Fruit fly (Drosophila melanogaster): ENCODE measurements around the gene nkd.

Gene nkd

dm6 chr3L:18992820-18993219 lies 52.4 kb downstream of the nkd start:
- TF ChIP-seq Myc (optimal IDR thresholded peaks at IDR 0.05) (no peak), ttk (optimal IDR thresholded peaks at IDR 0.05) (no peak), psq (optimal IDR thresholded peaks at IDR 0.05) (no peak), Sin3A (optimal IDR thresholded peaks at IDR 0.05) (no peak), insv (optimal IDR thresholded peaks at IDR 0.05) (no peak), h (optimal IDR thresholded peaks at IDR 0.05) (no peak)

dm6 chr3L:18989611-18990010 lies 55.6 kb downstream of the nkd start, which contains the start of gene CG34256:
Gene CG34256, minus strand, starts transcription at chr3L:18989815.
- TF ChIP-seq psq (optimal IDR thresholded peaks at IDR 0.05) (no peak), h (optimal IDR thresholded peaks at IDR 0.05) (no peak), Myc (optimal IDR thresholded peaks at IDR 0.05) (no peak), Sin3A (optimal IDR thresholded peaks at IDR 0.05) (no peak), ttk (optimal IDR thresholded peaks at IDR 0.05) (no peak), insv (optimal IDR thresholded peaks at IDR 0.05) (no peak)

- TF ChIP-seq h (optimal IDR thresholded peaks at IDR 0.05), result no peak
- no peak for TF ChIP-seq psq (optimal IDR thresholded peaks at IDR 0.05)
- no peak for TF ChIP-seq Sin3A (optimal IDR thresholded peaks at IDR 0.05)
- no peak for TF ChIP-seq ttk (optimal IDR thresholded peaks at IDR 0.05)
- no peak for TF ChIP-seq Myc (optimal IDR thresholded peaks at IDR 0.05)
- TF ChIP-seq insv (optimal IDR thresholded peaks at IDR 0.05), result no peak
These were observed 57.0 kb downstream of the nkd start, which contains the start of gene CG11619 for dm6 chr3L:18988055-18988819. Gene CG11619, minus strand, starts transcription at chr3L:18988323.

- TF ChIP-seq insv (optimal IDR thresholded peaks at IDR 0.05) (no peak), h (optimal IDR thresholded peaks at IDR 0.05) (no peak), Sin3A (optimal IDR thresholded peaks at IDR 0.05) (no peak), Myc (optimal IDR thresholded peaks at IDR 0.05) (no peak), psq (optimal IDR thresholded peaks at IDR 0.05) (no peak), ttk (optimal IDR thresholded peaks at IDR 0.05) (no peak)
These were observed 60.6 kb downstream of the nkd start, which contains the start of gene CG14075 for dm6 chr3L:18984661-18985060. Gene CG14075, plus strand, starts transcription at chr3L:18984961.

- TF ChIP-seq psq (optimal IDR thresholded peaks at IDR 0.05) (no peak), Myc (optimal IDR thresholded peaks at IDR 0.05) (no peak), insv (optimal IDR thresholded peaks at IDR 0.05) (no peak), Sin3A (optimal IDR thresholded peaks at IDR 0.05) (no peak), ttk (optimal IDR thresholded peaks at IDR 0.05) (no peak), h (optimal IDR thresholded peaks at IDR 0.05) (no peak)
These were observed 68.5 kb downstream of the nkd start for dm6 chr3L:18976720-18977119.

dm6 chr3L:18968193-18968969 lies 76.9 kb downstream of the nkd start:
- no peak for TF ChIP-seq insv (optimal IDR thresholded peaks at IDR 0.05)
- no peak for TF ChIP-seq Myc (optimal IDR thresholded peaks at IDR 0.05)
- TF ChIP-seq psq (optimal IDR thresholded peaks at IDR 0.05), result no peak
- no peak for TF ChIP-seq Sin3A (optimal IDR thresholded peaks at IDR 0.05)
- TF ChIP-seq h (optimal IDR thresholded peaks at IDR 0.05), result no peak
- TF ChIP-seq ttk (optimal IDR thresholded peaks at IDR 0.05), result no peak

- no peak for TF ChIP-seq Sin3A (optimal IDR thresholded peaks at IDR 0.05)
- TF ChIP-seq psq (optimal IDR thresholded peaks at IDR 0.05), result no peak
- TF ChIP-seq ttk (optimal IDR thresholded peaks at IDR 0.05), result no peak
- no peak for TF ChIP-seq h (optimal IDR thresholded peaks at IDR 0.05)
- TF ChIP-seq insv (optimal IDR thresholded peaks at IDR 0.05), result no peak
- no peak for TF ChIP-seq Myc (optimal IDR thresholded peaks at IDR 0.05)
These were observed 88.2 kb downstream of the nkd start for dm6 chr3L:18957032-18957431.
